Fruit fly (Drosophila melanogaster): ENCODE data around the gene CG13946.

dm6 chr2L:728062-728461 is 48.3 kb upstream of the CG13946 start, which contains the start of gene Hsp60B:
- no peak for TF ChIP-seq insv (optimal IDR thresholded peaks at IDR 0.05)
- TF ChIP-seq Sin3A (optimal IDR thresholded peaks at IDR 0.05): no peak

Measured in Kc167 (cell line).